Fruit fly (Drosophila melanogaster) Kc167 (cell line): ENCODE data around the gene CG31321.

Source experiments
- Myc ChIP-seq: fragments of >200 bp; optimal IDR thresholded peaks from 2 replicates; lab custom pipeline; 2017; ENCODE audit warnings: missing external identifiers
- Sin3A ChIP-seq: fragments of >200 bp; optimal IDR thresholded peaks from 2 replicates; lab custom pipeline; 2018; ENCODE audit warnings: missing external identifiers
- h ChIP-seq: fragments of >200 bp; optimal IDR thresholded peaks from 3 replicates; lab custom pipeline; 2018; ENCODE audit warnings: missing external identifiers
- insv ChIP-seq: fragments of >200 bp; optimal IDR thresholded peaks from 3 replicates; lab custom pipeline; 2018; ENCODE audit warnings: missing external identifiers
- psq ChIP-seq: fragments of >200 bp; optimal IDR thresholded peaks from 2 replicates; lab custom pipeline; 2017; ENCODE audit warnings: missing external identifiers
- ttk ChIP-seq: sonication (Bioruptor generic); optimal IDR thresholded peaks from 2 replicates; lab custom pipeline; 2017; ENCODE audit warnings: missing external identifiers

CG31321 gene

DNA sequence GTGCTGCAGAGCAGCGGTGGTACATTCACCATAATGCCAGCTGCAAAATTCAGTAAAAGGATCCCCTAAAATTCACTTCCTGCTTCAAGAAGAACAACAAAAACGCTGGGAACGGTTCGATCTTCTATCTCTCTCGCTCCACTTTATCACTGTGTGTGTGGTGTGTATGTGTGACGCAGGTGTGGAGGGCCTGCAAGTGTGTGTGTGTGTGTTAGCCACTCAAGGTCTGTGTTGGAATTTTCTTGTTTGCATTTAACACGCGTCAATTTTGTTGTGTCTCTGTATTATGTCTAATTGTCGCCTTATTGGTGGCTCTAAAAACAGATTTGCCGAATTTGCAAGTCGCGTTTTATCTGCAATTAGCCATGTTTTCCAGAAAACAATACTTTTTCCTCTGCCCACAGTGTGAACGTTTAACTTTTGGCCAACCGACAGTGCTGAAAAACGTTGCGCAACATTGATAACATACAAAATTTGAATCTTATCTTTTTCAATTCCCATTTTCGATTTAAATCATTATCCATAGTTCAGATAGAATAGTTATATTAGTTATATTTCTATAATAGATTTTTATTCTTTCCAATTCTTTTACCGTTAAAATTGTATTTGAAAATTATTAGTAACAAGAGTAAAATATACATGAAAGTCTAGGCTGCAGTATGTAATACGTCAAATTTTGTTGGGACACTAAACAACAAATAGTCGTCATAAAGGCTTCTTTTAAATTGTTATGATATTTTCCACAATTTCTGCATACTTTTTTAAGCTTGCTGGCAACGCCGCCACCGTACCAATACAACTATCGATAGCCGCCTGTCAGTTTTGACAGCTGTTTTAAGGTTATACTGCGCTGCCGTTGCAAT is 16.3 kb downstream of the CG31321 start, which contains the start of the genes Afti and ATPsynE:
Afti (minus strand) TSS at position 440 of the 863 bp plus-strand sequence.
ATPsynE (plus strand) TSS at position 698 of the 863 bp plus-strand sequence.
- TF ChIP-seq Myc (lab: Kevin White, UChicago) (no peak), h (lab: Kevin White, UChicago) (no peak), insv (lab: Kevin White, UChicago) (no peak), Sin3A (no peak), psq (lab: Kevin White, UChicago) (no peak), ttk (lab: Kevin White, UChicago) (no peak)

DNA sequence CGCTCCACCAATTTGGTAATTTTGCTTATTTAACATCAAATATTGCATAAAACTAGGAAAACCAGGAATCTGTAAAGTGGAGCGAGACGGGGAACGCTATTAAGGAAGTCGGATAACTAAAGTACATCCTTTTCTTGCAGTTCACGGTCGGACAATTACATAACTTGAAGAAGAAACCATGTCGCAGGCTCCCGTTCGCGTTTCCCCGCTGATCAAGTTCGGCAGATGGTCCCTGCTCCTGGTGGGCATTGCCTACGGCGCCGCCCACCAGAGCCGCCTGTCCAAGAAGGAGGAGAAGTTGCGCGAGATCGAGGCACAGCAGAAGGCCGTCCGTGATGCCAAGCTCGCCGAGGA is 16.9 kb downstream of the CG31321 start:
- TF ChIP-seq Myc (lab: Kevin White, UChicago) (no peak), ttk (lab: Kevin White, UChicago) (no peak), psq (lab: Kevin White, UChicago) (no peak), insv (lab: Kevin White, UChicago) (no peak), h (lab: Kevin White, UChicago) (no peak), Sin3A (no peak)

- TF ChIP-seq psq (lab: Kevin White, UChicago) (no peak), ttk (lab: Kevin White, UChicago) (no peak), h (lab: Kevin White, UChicago) (no peak), insv (lab: Kevin White, UChicago) (no peak), Sin3A (no peak), Myc (lab: Kevin White, UChicago) (no peak)
Observed at dm6 chr3R:14327472-14328104, 17.4 kb downstream of the CG31321 start, which contains the start of gene spn-B. Gene spn-B (plus strand): TSS chr3R:14328051.

DNA sequence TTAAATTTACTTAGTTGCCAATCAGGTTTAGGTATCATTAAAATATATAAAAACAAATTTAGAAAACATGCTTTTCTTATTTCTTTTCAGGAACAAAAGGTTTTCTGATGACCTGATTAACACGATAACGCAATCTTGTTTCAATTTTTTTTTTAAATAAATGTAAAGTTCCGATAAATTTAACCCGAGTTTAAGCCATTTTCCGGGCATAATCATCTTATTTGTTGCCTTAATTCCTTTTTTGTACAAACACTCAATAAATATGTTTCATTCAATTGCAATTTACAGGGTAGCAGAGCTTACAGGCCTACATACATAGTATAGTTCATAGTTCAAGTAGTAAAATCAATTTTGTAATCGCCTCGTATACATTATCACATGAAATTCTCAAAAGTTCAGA is 19.4 kb downstream of the CG31321 start:
- TF ChIP-seq ttk (lab: Kevin White, UChicago) (no peak), psq (lab: Kevin White, UChicago) (no peak), h (lab: Kevin White, UChicago) (no peak)

DNA sequence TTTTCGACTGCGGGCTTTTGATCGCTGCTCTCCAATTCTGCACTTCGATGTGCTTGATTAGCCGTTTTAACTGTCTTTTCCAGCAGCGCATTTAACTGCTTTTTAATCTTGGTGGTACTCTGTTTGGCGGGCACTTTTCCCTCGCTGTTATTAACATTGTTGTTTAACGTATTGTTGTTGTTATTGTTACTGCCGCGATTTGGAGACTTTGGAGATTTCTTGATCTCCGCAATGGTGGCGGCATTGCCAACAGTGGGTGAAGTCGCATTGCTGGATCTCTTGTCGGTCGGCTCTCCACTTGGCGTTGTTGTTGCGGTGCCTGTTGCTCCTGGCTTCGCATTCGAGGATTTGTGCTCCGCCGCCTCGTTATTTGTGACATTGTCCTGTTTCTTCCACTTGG is 20.5 kb downstream of the CG31321 start:
- TF ChIP-seq psq (lab: Kevin White, UChicago) (no peak), Myc (lab: Kevin White, UChicago) (no peak), h (lab: Kevin White, UChicago) (no peak), Sin3A (no peak), insv (lab: Kevin White, UChicago) (no peak)

- TF ChIP-seq Sin3A = no peak
- TF ChIP-seq ttk (lab: Kevin White, UChicago) = no peak
- TF ChIP-seq h (lab: Kevin White, UChicago) = no peak
- no peak for TF ChIP-seq psq (lab: Kevin White, UChicago)
- TF ChIP-seq Myc (lab: Kevin White, UChicago) = no peak
- TF ChIP-seq insv (lab: Kevin White, UChicago) = no peak
Observed at dm6 chr3R:14331474-14331873, 21.3 kb downstream of the CG31321 start.

dm6 chr3R:14332735-14333134 is 22.6 kb downstream of the CG31321 start:
- no peak for TF ChIP-seq insv (lab: Kevin White, UChicago)
- TF ChIP-seq h (lab: Kevin White, UChicago) = no peak
- TF ChIP-seq psq (lab: Kevin White, UChicago) = no peak
- TF ChIP-seq ttk (lab: Kevin White, UChicago) = no peak
- TF ChIP-seq Sin3A = no peak
- no peak for TF ChIP-seq Myc (lab: Kevin White, UChicago)

dm6 chr3R:14335504-14335903 is 25.3 kb downstream of the CG31321 start:
- no peak for TF ChIP-seq Sin3A
- TF ChIP-seq psq (lab: Kevin White, UChicago) = no peak
- no peak for TF ChIP-seq ttk (lab: Kevin White, UChicago)
- no peak for TF ChIP-seq Myc (lab: Kevin White, UChicago)
- TF ChIP-seq h (lab: Kevin White, UChicago) = no peak
- no peak for TF ChIP-seq insv (lab: Kevin White, UChicago)

DNA sequence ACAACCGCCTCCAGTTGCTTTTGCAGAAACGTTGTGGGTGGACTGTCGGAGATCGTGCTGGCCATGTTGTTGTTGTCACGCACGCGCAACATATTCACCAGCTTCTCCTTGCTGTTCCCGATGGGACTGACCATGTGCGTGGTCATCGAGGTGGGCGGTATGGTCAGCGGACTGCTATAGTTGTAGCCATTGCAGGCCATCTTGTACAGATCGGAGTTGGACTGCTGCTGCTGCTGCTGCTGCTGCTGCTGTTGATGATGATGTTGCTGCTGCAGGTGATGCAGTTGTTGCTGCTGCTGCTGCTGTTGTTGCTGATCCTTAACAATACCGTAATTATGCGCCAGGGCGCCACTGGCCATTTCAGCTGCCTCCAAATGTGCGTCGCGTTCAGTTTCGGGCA is 34.6 kb downstream of the CG31321 start:
- TF ChIP-seq Sin3A (no peak), Myc (lab: Kevin White, UChicago) (no peak), psq (lab: Kevin White, UChicago) (no peak), h (lab: Kevin White, UChicago) (no peak), insv (lab: Kevin White, UChicago) (no peak), ttk (lab: Kevin White, UChicago) (no peak)

dm6 chr3R:14346838-14347745 is 36.9 kb downstream of the CG31321 start:
- TF ChIP-seq h (lab: Kevin White, UChicago) (no peak), Sin3A (no peak), Myc (lab: Kevin White, UChicago) (no peak), ttk (lab: Kevin White, UChicago) (no peak), psq (lab: Kevin White, UChicago) (no peak), insv (lab: Kevin White, UChicago) (no peak)

dm6 chr3R:14348480-14348879 is 38.3 kb downstream of the CG31321 start:
- no peak for TF ChIP-seq Sin3A
- TF ChIP-seq psq (lab: Kevin White, UChicago) = no peak
- TF ChIP-seq Myc (lab: Kevin White, UChicago) = no peak
- no peak for TF ChIP-seq h (lab: Kevin White, UChicago)
- TF ChIP-seq insv (lab: Kevin White, UChicago) = no peak
- no peak for TF ChIP-seq ttk (lab: Kevin White, UChicago)
